Fruit fly (Drosophila melanogaster): ENCODE results near the gene CG13101.

Gene CG13101

DNA sequence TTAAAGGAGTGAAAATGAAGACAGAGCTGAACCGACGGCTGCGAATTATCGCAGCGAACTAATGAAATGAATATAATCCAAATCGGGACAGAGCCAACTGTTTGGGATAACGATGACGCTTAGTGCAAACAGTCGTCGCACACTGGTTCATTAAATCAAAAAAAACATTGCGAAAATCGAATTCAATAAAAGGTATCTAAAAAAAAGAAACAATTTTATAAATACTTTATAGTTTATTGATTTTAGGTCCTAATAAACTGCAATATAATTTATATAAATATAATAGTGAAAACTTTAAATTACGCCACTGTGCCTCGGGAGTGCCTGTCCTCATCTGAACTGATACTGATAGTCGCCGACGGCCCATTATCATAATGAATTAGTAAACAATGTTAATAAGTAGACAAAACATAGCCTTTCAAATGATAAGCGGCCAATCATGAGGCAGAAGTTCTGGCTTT is 25.6 kb downstream of the CG13101 start, which contains the start of gene CG31886 (continued):
- TF ChIP-seq CG2199 (GFP tag; IDR thresholded peaks at IDR 0.05) = no peak
- no peak for TF ChIP-seq sd (tag; optimal IDR thresholded peaks at IDR 0.05)
- TF ChIP-seq CG14667 (GFP tag; IDR thresholded peaks at IDR 0.05) = no peak
- no peak for TF ChIP-seq CG4328 (GFP tag; optimal IDR thresholded peaks at IDR 0.05)
- TF ChIP-seq eve (GFP tag; optimal IDR thresholded peaks at IDR 0.05) = no peak
- TF ChIP-seq Gug (GFP tag; IDR thresholded peaks at IDR 0.05) = no peak
- peak; percentile 61 for TF ChIP-seq CG8388 (GFP tag; optimal IDR thresholded peaks at IDR 0.05)
- TF ChIP-seq Xbp1 (GFP tag; optimal IDR thresholded peaks at IDR 0.05) = no peak
- TF ChIP-seq CG4820 (GFP tag; optimal IDR thresholded peaks at IDR 0.05) = no peak
- no peak for TF ChIP-seq CG1647 (GFP tag; optimal IDR thresholded peaks at IDR 0.05)
- TF ChIP-seq Dip2 (GFP tag; IDR thresholded peaks at IDR 0.05) = no peak
- TF ChIP-seq Dfd (GFP tag; optimal IDR thresholded peaks at IDR 0.05) = no peak
- no peak for TF ChIP-seq kni (GFP tag; optimal IDR thresholded peaks at IDR 0.05)
- TF ChIP-seq CG18599 (GFP tag; optimal IDR thresholded peaks at IDR 0.05) = peak; percentile 62
- TF ChIP-seq CG16813 (GFP tag; IDR thresholded peaks at IDR 0.05; ENCODE audit: partially characterized antibody) = no peak
- no peak for TF ChIP-seq jing (GFP tag; optimal IDR thresholded peaks at IDR 0.05)
- TF ChIP-seq CG11085 (GFP tag; IDR thresholded peaks at IDR 0.05) = no peak
- peak; percentile 44 for TF ChIP-seq CG14014 (GFP tag; IDR thresholded peaks at IDR 0.05)
- TF ChIP-seq Opbp (GFP tag; IDR thresholded peaks at IDR 0.05; ENCODE audit: partially characterized antibody) = no peak
- TF ChIP-seq run (tag; optimal IDR thresholded peaks at IDR 0.05) = no peak
- TF ChIP-seq Taf1 (GFP tag; IDR thresholded peaks at IDR 0.05) = peak; percentile 52; the same call in 1 of the 2 replicates
- no peak for TF ChIP-seq Hand (GFP tag; optimal IDR thresholded peaks at IDR 0.05)
- TF ChIP-seq sima (GFP tag; optimal IDR thresholded peaks at IDR 0.05) = no peak
- no peak for TF ChIP-seq gfzf (GFP tag; optimal IDR thresholded peaks at IDR 0.05)
- TF ChIP-seq Camta (GFP tag; optimal IDR thresholded peaks at IDR 0.05) = no peak
- no peak for TF ChIP-seq HLH3B (GFP tag; IDR thresholded peaks at IDR 0.05)
- no peak for TF ChIP-seq Sry-β (GFP tag; optimal IDR thresholded peaks at IDR 0.05)
- peak; percentile 3 for TF ChIP-seq ind (GFP tag; optimal IDR thresholded peaks at IDR 0.05)
- TF ChIP-seq BtbVII (GFP tag; optimal IDR thresholded peaks at IDR 0.05) = peak; percentile 15
- TF ChIP-seq CG12744 (GFP tag; optimal IDR thresholded peaks at IDR 0.05) = no peak
- no peak for TF ChIP-seq Stat92E (GFP tag; optimal IDR thresholded peaks at IDR 0.05)
- no peak for TF ChIP-seq CG8944 (GFP tag; optimal IDR thresholded peaks at IDR 0.05)
- TF ChIP-seq CG2120 (GFP tag; optimal IDR thresholded peaks at IDR 0.05) = peak; percentile 38
- TF ChIP-seq CG11560 (tag; IDR thresholded peaks at IDR 0.05) = no peak
- TF ChIP-seq croc (GFP tag; conservative IDR thresholded peaks at IDR 0.05) = no peak; the same call in 2 of the 3 replicates
- TF ChIP-seq Sin3A (optimal IDR thresholded peaks at IDR 0.05) = no peak
- 0 out of 2 replicates have a peak, but pooled peaks have one; percentile 4 for TF ChIP-seq dati (GFP tag; IDR thresholded peaks at IDR 0.05)
- TF ChIP-seq bowl (GFP tag; IDR thresholded peaks at IDR 0.05) = no peak
- peak; percentile 8 for TF ChIP-seq CG15601 (tag; optimal IDR thresholded peaks at IDR 0.05)
- TF ChIP-seq CG11723 (GFP tag; optimal IDR thresholded peaks at IDR 0.05) = no peak
- TF ChIP-seq CG2129 (GFP tag; IDR thresholded peaks at IDR 0.05; ENCODE audit: partially characterized antibody) = no peak
- no peak for TF ChIP-seq fu2 (GFP tag; optimal IDR thresholded peaks at IDR 0.05)
- no peak for TF ChIP-seq pb (GFP tag; optimal IDR thresholded peaks at IDR 0.05)
- no peak for TF ChIP-seq CG6272 (GFP tag; IDR thresholded peaks at IDR 0.05)
- peak; percentile 2 for TF ChIP-seq Chrac-16 (GFP tag; optimal IDR thresholded peaks at IDR 0.05)
- TF ChIP-seq CG17802 (tag; optimal IDR thresholded peaks at IDR 0.05) = no peak
- TF ChIP-seq BEAF-32 (GFP tag; optimal IDR thresholded peaks at IDR 0.05) = no peak
- no peak for TF ChIP-seq NFAT (GFP tag; IDR thresholded peaks at IDR 0.05)
- no peak for TF ChIP-seq dmrt99B (tag; optimal IDR thresholded peaks at IDR 0.05)
- TF ChIP-seq wek (GFP tag; optimal IDR thresholded peaks at IDR 0.05) = no peak
- TF ChIP-seq Hmr (GFP tag; optimal IDR thresholded peaks at IDR 0.05) = peak; percentile 13
